Worm (Caenorhabditis elegans) whole organism, late embryonic: ENCODE results near the gene sqst-3.

Experiments used
- ceh-31 ChIP-seq: sonication (generic microtip); optimal IDR thresholded peaks from 2 replicates; lab custom pipeline; 2016; ENCODE audit warnings: missing genetic modification characterization, missing compliant biosample characterization
- dve-1 ChIP-seq: sonication (generic microtip); optimal IDR thresholded peaks from 2 replicates; lab custom pipeline; 2017; ENCODE audit warnings: antibody characterized with exemption, mild to moderate bottlenecking, missing genetic modification characterization, missing compliant biosample characterization
- fax-1 ChIP-seq: sonication (generic microtip); optimal IDR thresholded peaks from 2 replicates; lab custom pipeline; 2016; ENCODE audit warnings: missing genotype, missing genetic modification characterization, missing compliant biosample characterization
- lin-11 ChIP-seq: fragments of 200-800 bp; sonication (Bioruptor generic); optimal IDR thresholded peaks from 2 replicates; lab custom pipeline; 2018; ENCODE audit warnings: mild to moderate bottlenecking, missing genetic modification characterization, missing compliant biosample characterization
- nfya-1 ChIP-seq: sonication (generic microtip); optimal IDR thresholded peaks from 2 replicates; lab custom pipeline; 2017; ENCODE audit warnings: missing genetic modification characterization, mild to moderate bottlenecking, missing compliant biosample characterization, antibody characterized with exemption, moderate library complexity
- pha-2 ChIP-seq: sonication (generic microtip); optimal IDR thresholded peaks from 2 replicates; lab custom pipeline; 2017; ENCODE audit warnings: mild to moderate bottlenecking, missing genetic modification characterization, missing compliant biosample characterization

- TF ChIP-seq pha-2, result no peak
- no peak for TF ChIP-seq nfya-1 (tag; lab: Kevin White, UChicago)
- TF ChIP-seq lin-11 (tag; lab: Kevin White, UChicago), result no peak
- TF ChIP-seq dve-1 (tag; lab: Kevin White, UChicago), result no peak
- TF ChIP-seq ceh-31, result no peak
- no peak for TF ChIP-seq fax-1 (tag; lab: Kevin White, UChicago)
Observed at ce11 chrV:19250983-19251382, 20.4 kb downstream of the sqst-3 start, which contains the start of gene str-81.
